ENCODE assay signal across 4 worm cellular contexts in genomic region chrIII:10903009-10903609, ce11.
TF ChIP-seq lines count a peak whose summit lies in the region.

No protein-coding gene starts in this region.

TF ChIP-seq in whole organism, L1 larva, 84 proteins besides CTCF, POLR2A, EP300 and RAD21 (continued from another document):
- TF ChIP-seq dsc-1 (tag; optimal IDR thresholded peaks at IDR 0.05; lab: Kevin White, UChicago) = peak; percentile 82
- no peak for TF ChIP-seq isw-1 (GFP tag; IDR thresholded peaks at IDR 0.05; lab: Robert Waterston, UW)
- peak; percentile 73 for TF ChIP-seq nhr-71 (tag; optimal IDR thresholded peaks at IDR 0.05; lab: Kevin White, UChicago)
- TF ChIP-seq lin-14 (GFP tag; optimal IDR thresholded peaks at IDR 0.05; lab: Kevin White, UChicago) = peak; percentile 79
- TF ChIP-seq lir-3 (tag; optimal IDR thresholded peaks at IDR 0.05; lab: Kevin White, UChicago; ENCODE audit: poor library complexity) = peak; percentile 14
- no peak for TF ChIP-seq hpl-2 (GFP tag; optimal IDR thresholded peaks at IDR 0.05; lab: Kevin White, UChicago)
- peak; percentile 43 for TF ChIP-seq snu-23 (GFP tag; optimal IDR thresholded peaks at IDR 0.05; lab: Kevin White, UChicago)
- peak; percentile 45 for TF ChIP-seq swsn-7 (tag; optimal IDR thresholded peaks at IDR 0.05; lab: Kevin White, UChicago)
- peak; percentile 10 to 30 for TF ChIP-seq lsy-2 (tag; optimal IDR thresholded peaks at IDR 0.05; lab: Kevin White, UChicago)
- peak; percentile 63 for TF ChIP-seq egl-13 (tag; optimal IDR thresholded peaks at IDR 0.05; lab: Kevin White, UChicago)
- TF ChIP-seq nhr-47 (tag; optimal IDR thresholded peaks at IDR 0.05; lab: Kevin White, UChicago) = peak; percentile 80
- TF ChIP-seq fkh-8 (tag; optimal IDR thresholded peaks at IDR 0.05; lab: Kevin White, UChicago) = peak; percentile 98

TF ChIP-seq in whole organism, L2 larva, 48 proteins besides CTCF, POLR2A, EP300 and RAD21 (continued from another document):
- TF ChIP-seq nhr-11 (tag; optimal IDR thresholded peaks at IDR 0.05; lab: Kevin White, UChicago) (no peak), egl-27 (tag; optimal IDR thresholded peaks at IDR 0.05; lab: Kevin White, UChicago) (no peak), ztf-1 (GFP tag; conservative IDR thresholded peaks at IDR 0.05; lab: Robert Waterston, UW) (no peak), lin-13 (GFP tag; optimal IDR thresholded peaks at IDR 0.05; lab: Kevin White, UChicago) (no peak), Y55F3AM.14 (GFP tag; optimal IDR thresholded peaks at IDR 0.05; lab: Kevin White, UChicago) (no peak), crh-2 (tag; optimal IDR thresholded peaks at IDR 0.05; lab: Kevin White, UChicago) (peak; percentile 75), sem-4 (tag; optimal IDR thresholded peaks at IDR 0.05; lab: Kevin White, UChicago) (no peak), dmd-4 (tag; optimal IDR thresholded peaks at IDR 0.05; lab: Kevin White, UChicago) (no peak), mbf-1 (tag; optimal IDR thresholded peaks at IDR 0.05; lab: Kevin White, UChicago) (no peak), fos-1 (tag; optimal IDR thresholded peaks at IDR 0.05; lab: Kevin White, UChicago) (no peak), nhr-10 (tag; optimal IDR thresholded peaks at IDR 0.05; lab: Kevin White, UChicago) (no peak), unc-55 (GFP tag; optimal IDR thresholded peaks at IDR 0.05; lab: Kevin White, UChicago) (peak; percentile 26), F13H6.1 (tag; optimal IDR thresholded peaks at IDR 0.05; lab: Kevin White, UChicago) (no peak), ZK546.5 (tag; optimal IDR thresholded peaks at IDR 0.05; lab: Kevin White, UChicago) (no peak), nhr-23 (tag; optimal IDR thresholded peaks at IDR 0.05; lab: Kevin White, UChicago) (no peak), zag-1 (tag; optimal IDR thresholded peaks at IDR 0.05; lab: Kevin White, UChicago) (peak; percentile 44), C34F6.9 (tag; optimal IDR thresholded peaks at IDR 0.05; lab: Kevin White, UChicago) (peak; percentile 65), elt-3 (tag; optimal IDR thresholded peaks at IDR 0.05; lab: Kevin White, UChicago) (no peak), sma-3 (GFP tag; optimal IDR thresholded peaks at IDR 0.05; lab: Kevin White, UChicago) (no peak), nhr-6 (tag; optimal IDR thresholded peaks at IDR 0.05; lab: Kevin White, UChicago) (peak; percentile 31)

TF ChIP-seq in whole organism, L3 larva, 47 proteins besides CTCF, POLR2A, EP300 and RAD21 (continued from another document):
- TF ChIP-seq sea-2 (GFP tag; optimal IDR thresholded peaks at IDR 0.05; lab: Kevin White, UChicago) = no peak
- TF ChIP-seq hmg-11 (tag; optimal IDR thresholded peaks at IDR 0.05; lab: Kevin White, UChicago) = no peak
- no peak for TF ChIP-seq egl-5 (tag; optimal IDR thresholded peaks at IDR 0.05; lab: Kevin White, UChicago)
- TF ChIP-seq elt-2 (tag; optimal IDR thresholded peaks at IDR 0.05; lab: Kevin White, UChicago) = no peak
- TF ChIP-seq elt-3 (tag; optimal IDR thresholded peaks at IDR 0.05; lab: Kevin White, UChicago) = no peak
- no peak for TF ChIP-seq zag-1 (tag; optimal IDR thresholded peaks at IDR 0.05; lab: Kevin White, UChicago)
- TF ChIP-seq lin-15B (tag; optimal IDR thresholded peaks at IDR 0.05; lab: Kevin White, UChicago) = peak; percentile 21
- TF ChIP-seq fkh-2 (tag; optimal IDR thresholded peaks at IDR 0.05; lab: Kevin White, UChicago) = no peak
- no peak for TF ChIP-seq nhr-43 (tag; optimal IDR thresholded peaks at IDR 0.05; lab: Kevin White, UChicago; ENCODE audit: poor library complexity, severe bottlenecking)
- TF ChIP-seq ceh-28 (tag; optimal IDR thresholded peaks at IDR 0.05; lab: Kevin White, UChicago) = no peak
- peak; percentile 38 for TF ChIP-seq nfya-1 (tag; optimal IDR thresholded peaks at IDR 0.05; lab: Kevin White, UChicago; ENCODE audit: insufficient read depth)
- TF ChIP-seq ztf-4 (tag; optimal IDR thresholded peaks at IDR 0.05; lab: Kevin White, UChicago) = no peak

TF ChIP-seq in whole organism, L4 larva, 104 proteins besides CTCF, POLR2A, EP300 and RAD21 (continued from another document):
- TF ChIP-seq hlh-30 (tag; optimal IDR thresholded peaks at IDR 0.05; lab: Kevin White, UChicago; ENCODE audit: insufficient read depth) = peak; percentile 67
- peak; percentile 1 for TF ChIP-seq mes-2 (tag; optimal IDR thresholded peaks at IDR 0.05; lab: Kevin White, UChicago; ENCODE audit: poor library complexity, severe bottlenecking)
- TF ChIP-seq T26A8.4 (GFP tag; IDR thresholded peaks at IDR 0.05; lab: Robert Waterston, UW) = no peak
